Fruit fly (Drosophila melanogaster) whole organism: ENCODE results near the gene Cpr97Eb.

ENCODE experiments used
- CG8478 ChIP-seq: fragments of >200 bp; optimal IDR thresholded peaks from 2 replicates; lab custom pipeline; 2018; ENCODE audit warnings: inconsistent platforms
- EcR ChIP-seq, 2 experiments: fragments of >200 bp; optimal IDR thresholded peaks; 2 replicates each; lab custom pipeline; 2017; ENCODE audit warnings: missing biosample characterization in 2 of 2, missing genetic modification characterization in 2 of 2, missing genetic modification reagents in 2 of 2
- psq ChIP-seq: fragments of >200 bp; optimal IDR thresholded peaks from 2 replicates; lab custom pipeline; 2017
- usp ChIP-seq: fragments of >200 bp; optimal IDR thresholded peaks from 2 replicates; lab custom pipeline; 2017; ENCODE audit warnings: missing biosample characterization, missing genetic modification characterization, mixed read lengths

- no peak for TF ChIP-seq usp
- no peak for TF ChIP-seq psq (lab: Kevin White, UChicago)
- no peak for TF ChIP-seq CG8478 (lab: Kevin White, UChicago)
- TF ChIP-seq EcR (GFP tag; optimal IDR thresholded peaks at IDR 0.05; lab: Kevin White, UChicago) = no peak
Measured at dm6 chr3R:27105439-27105838, 14.5 kb upstream of the Cpr97Eb start.
